Fruit fly (Drosophila melanogaster): ENCODE results near the gene ctrip.

DNA sequence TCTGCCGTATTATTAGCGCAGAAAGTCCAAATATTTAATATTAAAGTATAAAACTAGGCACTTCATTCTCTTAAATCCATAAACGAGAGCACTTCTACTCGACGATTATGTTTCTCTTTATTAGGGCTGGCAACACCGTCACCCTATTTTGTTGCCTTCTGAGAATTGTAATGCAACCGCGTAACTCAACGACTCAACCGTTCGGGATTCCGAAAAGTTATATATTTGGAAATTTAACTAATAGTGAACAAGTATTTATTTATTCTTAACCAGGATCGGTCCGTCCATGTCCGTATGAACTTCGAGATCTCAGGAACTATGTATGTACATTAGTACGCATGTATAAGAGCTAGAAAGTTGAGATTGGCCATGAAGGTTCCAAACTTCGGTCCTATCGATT lies 62.2 kb downstream of the ctrip start, which contains the start of gene atms:
- TF ChIP-seq fd96Cb (tag; optimal IDR thresholded peaks at IDR 0.05) (no peak), Elba2 (GFP tag; optimal IDR thresholded peaks at IDR 0.05) (peak; percentile 23)
